Fruit fly (Drosophila melanogaster) S2 (cell line): ENCODE data around the gene SMC1.

ENCODE experiments used
- CG8478 ChIP-seq: fragments of >200 bp; optimal IDR thresholded peaks from 2 replicates; lab custom pipeline; 2018
- CTCF ChIP-seq, 2 experiments: fragments of >200 bp; optimal IDR thresholded peaks; 2 replicates each; lab custom pipeline; 2018

dm6 chr3R:24031825-24032523 lies 26.1 kb upstream of the SMC1 start, which contains the start of the genes KrT95D and Mettl3:
- no peak for TF ChIP-seq CG8478 (lab: Kevin White, UChicago)
- peak in 1 of 2 experiments; percentile 7 for TF ChIP-seq CTCF (optimal IDR thresholded peaks at IDR 0.05; lab: Kevin White, UChicago)
